Fruit fly (Drosophila melanogaster): ENCODE data around the gene Gcn2.

Gene Gcn2

DNA sequence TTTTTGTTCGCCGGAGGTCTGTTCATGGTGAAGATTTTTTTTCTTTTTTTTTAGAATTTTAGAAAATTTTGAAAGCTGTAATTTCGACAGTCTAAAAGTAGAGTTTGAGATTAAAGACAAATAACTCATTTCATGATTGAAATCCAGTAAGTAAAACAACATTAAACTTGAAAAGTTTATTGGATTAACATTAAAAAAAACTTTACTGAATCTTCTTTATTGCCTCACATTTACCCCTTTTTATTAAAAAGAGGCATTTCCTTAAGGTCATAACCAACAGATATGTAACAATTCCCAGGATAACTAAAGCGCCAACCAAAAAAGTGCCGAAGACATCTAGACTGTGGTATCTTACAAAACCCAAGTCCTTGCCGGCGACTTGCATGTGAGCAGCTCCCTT is 2.0 kb upstream of the Gcn2 start, which contains the start of gene CG31204:
Gene CG31204, minus strand, starts transcription at position 101 of the 400 bp plus-strand sequence.
- TF ChIP-seq Dek (tag; optimal IDR thresholded peaks at IDR 0.05) (no peak), da (GFP tag; optimal IDR thresholded peaks at IDR 0.05) (no peak), CG10979 (tag; optimal IDR thresholded peaks at IDR 0.05) (no peak), CG1529 (GFP tag; optimal IDR thresholded peaks at IDR 0.05) (no peak), kni (GFP tag; optimal IDR thresholded peaks at IDR 0.05) (no peak), CTCF (GFP tag; optimal IDR thresholded peaks at IDR 0.05) (no peak), prd (optimal IDR thresholded peaks at IDR 0.05) (no peak), prd (GFP tag; IDR thresholded peaks at IDR 0.05) (no peak), CG4424 (GFP tag; optimal IDR thresholded peaks at IDR 0.05) (no peak)

DNA sequence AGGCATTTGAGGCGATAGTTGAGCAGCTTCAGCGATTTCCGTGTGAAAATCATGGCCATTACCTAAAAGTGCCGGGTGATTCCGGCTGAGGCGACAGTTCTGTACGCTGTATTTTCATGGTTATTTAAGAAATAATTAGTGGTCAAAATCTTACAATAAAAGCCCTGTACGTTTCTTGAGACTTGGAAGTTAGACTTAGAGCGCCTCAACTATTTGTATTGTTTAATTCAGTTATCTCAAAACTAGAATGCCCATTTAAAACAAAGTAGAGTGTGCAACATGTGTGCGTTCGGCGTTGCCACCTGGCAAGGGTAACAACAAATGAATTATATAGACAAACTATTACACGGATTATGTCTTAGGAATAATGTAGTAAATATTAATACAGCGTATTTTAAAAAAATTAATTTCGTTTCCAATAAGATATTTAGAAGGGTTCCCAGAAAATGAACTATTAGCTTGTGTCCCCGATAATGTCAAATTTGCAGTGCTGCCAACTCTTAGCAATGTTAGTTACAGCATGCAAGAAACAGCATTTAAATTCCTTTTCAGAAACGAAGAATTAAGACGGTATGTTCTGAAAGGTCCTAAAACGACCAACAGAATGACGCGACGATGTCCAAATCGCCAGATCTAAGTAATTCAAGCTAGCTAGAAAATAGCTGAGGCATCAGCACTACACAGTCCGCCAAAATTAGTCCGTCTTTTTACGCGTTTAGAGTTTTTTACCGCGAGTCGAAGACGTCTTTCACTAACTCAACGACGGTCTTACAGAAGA is 9.2 kb downstream of the Gcn2 start, which contains the start of gene Gprk2:
Gene Gprk2, plus strand, starts transcription at position 747 of the 778 bp plus-strand sequence.
- TF ChIP-seq mirr (GFP tag; optimal IDR thresholded peaks at IDR 0.05) (peak; percentile 98), CG7556 (GFP tag; optimal IDR thresholded peaks at IDR 0.05) (peak; percentile 100), pfk (GFP tag; optimal IDR thresholded peaks at IDR 0.05) (peak; percentile 59), Usf (GFP tag; optimal IDR thresholded peaks at IDR 0.05) (peak; percentile 99), CG10274 (GFP tag; optimal IDR thresholded peaks at IDR 0.05) (peak; percentile 100), CG7357 (GFP tag; IDR thresholded peaks at IDR 0.05) (peak; percentile 99), CG3407 (GFP tag; optimal IDR thresholded peaks at IDR 0.05) (peak; percentile 99), CG2678 (tag; optimal IDR thresholded peaks at IDR 0.05) (peak; percentile 100), CG34224 (GFP tag; IDR thresholded peaks at IDR 0.05; ENCODE audit: partially characterized antibody) (no peak; the same call in 2 of the 3 replicates), Trl (optimal IDR thresholded peaks at IDR 0.05) (no peak), Trl (GFP tag; optimal IDR thresholded peaks at IDR 0.05) (peak; percentile 100), Oaz (GFP tag; IDR thresholded peaks at IDR 0.05) (peak; percentile 100), CG10654 (GFP tag; optimal IDR thresholded peaks at IDR 0.05) (peak; percentile 100), CG15011 (GFP tag; optimal IDR thresholded peaks at IDR 0.05) (peak; percentile 100), sc (optimal IDR thresholded peaks at IDR 0.05) (no peak), sc (GFP tag; optimal IDR thresholded peaks at IDR 0.05) (peak; percentile 100), sr (GFP tag; IDR thresholded peaks at IDR 0.05) (peak; percentile 100), Poxn (GFP tag; IDR thresholded peaks at IDR 0.05) (peak; percentile 99), eyg (GFP tag; optimal IDR thresholded peaks at IDR 0.05) (peak; percentile 100), Doc2 (GFP tag; IDR thresholded peaks at IDR 0.05) (peak; percentile 99), CG7372 (GFP tag; IDR thresholded peaks at IDR 0.05) (peak; percentile 100), CG4282 (GFP tag; optimal IDR thresholded peaks at IDR 0.05) (peak; percentile 100), CG18764 (GFP tag; optimal IDR thresholded peaks at IDR 0.05) (peak; percentile 99), pita (GFP tag; optimal IDR thresholded peaks at IDR 0.05) (no peak), tio (GFP tag; optimal IDR thresholded peaks at IDR 0.05) (peak; percentile 99), CG15269 (tag; optimal IDR thresholded peaks at IDR 0.05) (peak; percentile 100), NFAT (GFP tag; IDR thresholded peaks at IDR 0.05) (peak; percentile 100), CG3847 (GFP tag; IDR thresholded peaks at IDR 0.05) (peak; percentile 100), eve (GFP tag; optimal IDR thresholded peaks at IDR 0.05) (no peak), CG13296 (GFP tag; optimal IDR thresholded peaks at IDR 0.05) (peak; percentile 100), CG31388 (GFP tag; optimal IDR thresholded peaks at IDR 0.05) (peak; percentile 100), ham (GFP tag; IDR thresholded peaks at IDR 0.05) (peak; percentile 99), HmgZ (tag; optimal IDR thresholded peaks at IDR 0.05) (peak; percentile 100), CG10147 (GFP tag; optimal IDR thresholded peaks at IDR 0.05) (peak; percentile 100), Scr (GFP tag; IDR thresholded peaks at IDR 0.05; ENCODE audit: partially characterized antibody) (no peak), CG11560 (tag; IDR thresholded peaks at IDR 0.05) (peak; percentile 95), CG30403 (GFP tag; optimal IDR thresholded peaks at IDR 0.05) (peak; percentile 100), CG12769 (tag; optimal IDR thresholded peaks at IDR 0.05) (peak; percentile 100), Bdp1 (GFP tag; optimal IDR thresholded peaks at IDR 0.05) (peak; percentile 97), pros (GFP tag; optimal IDR thresholded peaks at IDR 0.05) (no peak), Abd-B (GFP tag; optimal IDR thresholded peaks at IDR 0.05) (peak; percentile 100)

Data from whole organism, embryonic.